Fruit fly (Drosophila melanogaster): ENCODE measurements around the gene CG46510.
"Not testable (repeated sequence)": the region's sequence is repeated elsewhere in the genome, so short reads cannot be mapped to it uniquely, and the experiment has no call there.

DNA sequence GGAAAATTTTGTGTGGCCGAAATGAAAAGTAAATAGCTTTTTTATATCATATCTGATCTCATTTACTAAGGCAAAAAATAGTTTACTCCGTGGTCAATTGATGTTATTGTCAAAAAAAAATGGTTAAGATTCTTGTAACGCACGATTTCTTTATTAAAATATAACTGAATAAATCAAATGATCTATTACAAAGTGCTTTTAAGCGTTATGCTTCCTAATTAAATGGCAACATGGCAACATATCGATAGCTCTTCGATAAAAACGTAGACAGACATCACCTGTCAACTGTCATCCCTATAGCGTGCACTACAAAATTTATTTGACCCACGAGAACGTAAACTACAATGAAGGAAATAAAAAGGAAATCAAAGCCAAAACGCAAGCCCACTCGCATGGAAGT is 29.8 kb upstream of the CG46510 start, which contains the start of gene CG46504:
- TF ChIP-seq CG10654 (GFP tag; optimal IDR thresholded peaks at IDR 0.05); ssp (GFP tag; IDR thresholded peaks at IDR 0.05); CG31365 (tag; optimal IDR thresholded peaks at IDR 0.05); twi (tag; optimal IDR thresholded peaks at IDR 0.05); sc (optimal IDR thresholded peaks at IDR 0.05); sc (GFP tag; optimal IDR thresholded peaks at IDR 0.05); CG3726 (GFP tag; IDR thresholded peaks at IDR 0.05); CG7987 (GFP tag; optimal IDR thresholded peaks at IDR 0.05); Camta (GFP tag; optimal IDR thresholded peaks at IDR 0.05); repo (GFP tag; optimal IDR thresholded peaks at IDR 0.05); ato (GFP tag; IDR thresholded peaks at IDR 0.05; ENCODE audit: partially characterized antibody); CG11504 (tag; optimal IDR thresholded peaks at IDR 0.05); jing (GFP tag; optimal IDR thresholded peaks at IDR 0.05): not testable (repeated sequence)
